Worm (Caenorhabditis elegans) whole organism, late embryonic: Measurements from ENCODE around the gene C02F4.4.

Experiments used
- ceh-6 ChIP-seq: fragments of 200-800 bp; sonication (Bioruptor generic); optimal IDR thresholded peaks from 2 replicates; lab custom pipeline; 2018; ENCODE audit warnings: mild to moderate bottlenecking, missing genetic modification characterization, missing compliant biosample characterization
- dve-1 ChIP-seq: sonication (generic microtip); optimal IDR thresholded peaks from 2 replicates; lab custom pipeline; 2017; ENCODE audit warnings: antibody characterized with exemption, mild to moderate bottlenecking, missing genetic modification characterization, missing compliant biosample characterization
- fax-1 ChIP-seq: sonication (generic microtip); optimal IDR thresholded peaks from 2 replicates; lab custom pipeline; 2016; ENCODE audit warnings: missing genotype, missing genetic modification characterization, missing compliant biosample characterization
- nfya-1 ChIP-seq: sonication (generic microtip); optimal IDR thresholded peaks from 2 replicates; lab custom pipeline; 2017; ENCODE audit warnings: missing genetic modification characterization, mild to moderate bottlenecking, missing compliant biosample characterization, antibody characterized with exemption, moderate library complexity
- nhr-11 ChIP-seq: fragments of 150-350 bp; optimal IDR thresholded peaks from 2 replicates; lab custom pipeline; 2014; ENCODE audit warnings: missing biosample characterization, missing genetic modification characterization
- unc-42 ChIP-seq: sonication (generic microtip); optimal IDR thresholded peaks from 2 replicates; lab custom pipeline; 2016; ENCODE audit warnings: missing genotype, missing genetic modification characterization, missing compliant biosample characterization
- unc-86 ChIP-seq: sonication (generic microtip); optimal IDR thresholded peaks from 2 replicates; lab custom pipeline; 2016; ENCODE audit warnings: missing genetic modification characterization, missing compliant biosample characterization

DNA sequence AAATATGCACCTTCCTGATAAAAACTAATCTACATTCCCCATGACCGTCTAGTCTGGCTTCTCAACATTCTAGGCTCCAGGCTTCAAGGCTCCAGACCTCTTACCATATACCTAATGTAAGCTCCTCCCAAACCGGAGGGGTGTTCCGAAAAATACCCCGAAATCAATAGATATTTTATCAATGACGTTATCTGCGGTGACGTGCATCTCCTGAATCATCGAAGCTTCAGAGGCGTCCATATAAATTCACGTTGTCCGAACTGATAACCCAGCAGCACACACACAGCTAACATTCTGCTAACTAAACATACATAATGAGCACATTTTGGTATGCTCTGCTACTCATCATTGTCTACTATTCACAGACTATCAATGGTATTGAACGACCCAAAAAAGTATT lies 45.5 kb downstream of the C02F4.4 start, which contains the start of gene ugt-44:
- TF ChIP-seq ceh-6 (GFP tag; lab: Kevin White, UChicago) (no peak), nhr-11 (tag; lab: Kevin White, UChicago) (no peak), unc-42 (tag; lab: Kevin White, UChicago) (no peak), nfya-1 (tag; lab: Kevin White, UChicago) (no peak), dve-1 (no peak), unc-86 (no peak), fax-1 (tag; lab: Kevin White, UChicago) (no peak)
